Fruit fly (Drosophila melanogaster) whole organism: ENCODE results near the gene Orct.

ENCODE experiments used
- CG8478 ChIP-seq: fragments of >200 bp; optimal IDR thresholded peaks from 2 replicates; lab custom pipeline; 2018; ENCODE audit warnings: inconsistent platforms
- Dll ChIP-seq: fragments of >200 bp; optimal IDR thresholded peaks from 2 replicates; lab custom pipeline; 2017
- EcR ChIP-seq, 2 experiments: fragments of >200 bp; optimal IDR thresholded peaks; 2 replicates each; lab custom pipeline; 2017; ENCODE audit warnings: missing biosample characterization in 2 of 2, missing genetic modification characterization in 2 of 2, missing genetic modification reagents in 2 of 2
- pan ChIP-seq: fragments of >200 bp; optimal IDR thresholded peaks from 2 replicates; lab custom pipeline; 2017
- psq ChIP-seq: fragments of >200 bp; optimal IDR thresholded peaks from 2 replicates; lab custom pipeline; 2017
- usp ChIP-seq: fragments of >200 bp; optimal IDR thresholded peaks from 2 replicates; lab custom pipeline; 2017; ENCODE audit warnings: missing biosample characterization, missing genetic modification characterization, mixed read lengths

The Orct gene

dm6 chr3R:24276104-24277008 lies at the start of gene Orct:
Gene Orct, plus strand, starts transcription at chr3R:24276260.
- TF ChIP-seq usp (no peak), psq (lab: Kevin White, UChicago) (no peak), pan (lab: Kevin White, UChicago) (no peak), EcR (GFP tag; optimal IDR thresholded peaks at IDR 0.05; lab: Kevin White, UChicago) (peak in 1 of 2 experiments; percentile 19)

- TF ChIP-seq Dll = no peak
- TF ChIP-seq pan (lab: Kevin White, UChicago) = no peak
- TF ChIP-seq CG8478 (lab: Kevin White, UChicago) = no peak
- TF ChIP-seq EcR (GFP tag; optimal IDR thresholded peaks at IDR 0.05; lab: Kevin White, UChicago) = no peak
- TF ChIP-seq usp = no peak
Measured at dm6 chr3R:24226744-24227143, 49.3 kb upstream of the Orct start, which contains the start of the genes Spps and CG13609. Gene Spps, minus strand, starts transcription at chr3R:24226934. Gene CG13609, plus strand, starts transcription at chr3R:24227023.

dm6 chr3R:24228675-24229074 lies 47.4 kb upstream of the Orct start, which contains the start of gene Acp95EF:
Gene Acp95EF, plus strand, starts transcription at chr3R:24228975.
- no peak for TF ChIP-seq usp
- no peak for TF ChIP-seq psq (lab: Kevin White, UChicago)
- no peak for TF ChIP-seq EcR (GFP tag; optimal IDR thresholded peaks at IDR 0.05; lab: Kevin White, UChicago)
- TF ChIP-seq CG8478 (lab: Kevin White, UChicago) = no peak

- no peak for TF ChIP-seq EcR (GFP tag; optimal IDR thresholded peaks at IDR 0.05; lab: Kevin White, UChicago)
- TF ChIP-seq pan (lab: Kevin White, UChicago) = no peak
- no peak for TF ChIP-seq CG8478 (lab: Kevin White, UChicago)
- no peak for TF ChIP-seq Dll
- TF ChIP-seq psq (lab: Kevin White, UChicago) = no peak
- no peak for TF ChIP-seq usp
Measured at dm6 chr3R:24229870-24230422, 46.1 kb upstream of the Orct start, which contains the start of gene Spase22-23. Gene Spase22-23, minus strand, starts transcription at chr3R:24230035.

dm6 chr3R:24230423-24231205 lies 45.4 kb upstream of the Orct start, which contains the start of gene mask:
Gene mask, plus strand, starts transcription at chr3R:24230562.
- TF ChIP-seq usp (no peak), CG8478 (lab: Kevin White, UChicago) (peak; percentile 59)

- TF ChIP-seq EcR (GFP tag; optimal IDR thresholded peaks at IDR 0.05; lab: Kevin White, UChicago) (no peak), CG8478 (lab: Kevin White, UChicago) (no peak), psq (lab: Kevin White, UChicago) (no peak), usp (no peak), Dll (no peak), pan (lab: Kevin White, UChicago) (no peak)
Measured at dm6 chr3R:24231206-24231502, 44.9 kb upstream of the Orct start.

- TF ChIP-seq EcR (GFP tag; optimal IDR thresholded peaks at IDR 0.05; lab: Kevin White, UChicago) = no peak
- no peak for TF ChIP-seq Dll
- no peak for TF ChIP-seq usp
- TF ChIP-seq CG8478 (lab: Kevin White, UChicago) = no peak
- no peak for TF ChIP-seq psq (lab: Kevin White, UChicago)
- no peak for TF ChIP-seq pan (lab: Kevin White, UChicago)
Measured at dm6 chr3R:24231914-24232313, 44.1 kb upstream of the Orct start.

- TF ChIP-seq CG8478 (lab: Kevin White, UChicago) = peak; percentile 19
- no peak for TF ChIP-seq Dll
Measured at dm6 chr3R:24233366-24234161, 42.5 kb upstream of the Orct start.

- TF ChIP-seq Dll (no peak), CG8478 (lab: Kevin White, UChicago) (no peak), EcR (GFP tag; optimal IDR thresholded peaks at IDR 0.05; lab: Kevin White, UChicago) (no peak), usp (no peak)
Measured at dm6 chr3R:24234162-24234529, 41.9 kb upstream of the Orct start.

- TF ChIP-seq psq (lab: Kevin White, UChicago) (no peak), EcR (GFP tag; optimal IDR thresholded peaks at IDR 0.05; lab: Kevin White, UChicago) (no peak), Dll (no peak), usp (no peak), CG8478 (lab: Kevin White, UChicago) (no peak), pan (lab: Kevin White, UChicago) (no peak)
Measured at dm6 chr3R:24234721-24235120, 41.3 kb upstream of the Orct start.

- TF ChIP-seq usp = no peak
- TF ChIP-seq CG8478 (lab: Kevin White, UChicago) = no peak
- TF ChIP-seq Dll = no peak
- TF ChIP-seq EcR (GFP tag; optimal IDR thresholded peaks at IDR 0.05; lab: Kevin White, UChicago) = no peak
- TF ChIP-seq pan (lab: Kevin White, UChicago) = no peak
- TF ChIP-seq psq (lab: Kevin White, UChicago) = no peak
Measured at dm6 chr3R:24252494-24252893, 23.6 kb upstream of the Orct start, which contains the start of gene beta-PheRS. Gene beta-PheRS, minus strand, starts transcription at chr3R:24252679.
